Worm (Caenorhabditis elegans): Measurements from ENCODE around the gene F45E1.4.

- TF ChIP-seq egl-27 (tag; optimal IDR thresholded peaks at IDR 0.05) (peak; percentile 91), unc-62 (GFP tag; optimal IDR thresholded peaks at IDR 0.05) (peak; percentile 91), mdl-1 (tag; optimal IDR thresholded peaks at IDR 0.05) (peak; percentile 84), fos-1 (tag; optimal IDR thresholded peaks at IDR 0.05) (peak; percentile 88), snpc-4 (tag; optimal IDR thresholded peaks at IDR 0.05) (peak; percentile 96)
These were observed 50.6 kb downstream of the F45E1.4 start for ce11 chrX:8036219-8036883.
